Fruit fly (Drosophila melanogaster) whole organism, embryonic: ENCODE results near the gene CG2685.

ENCODE experiments used
- CG10274 ChIP-seq: fragments of 200-800 bp; sonication (Bioruptor generic); optimal IDR thresholded peaks from 3 replicates; lab custom pipeline; 2017; ENCODE audit warnings: missing biosample characterization, mild to moderate bottlenecking, missing genetic modification characterization
- CG11456 ChIP-seq: fragments of 200-800 bp; sonication (Bioruptor generic); IDR thresholded peaks from 3 replicates; pipeline ENCODE4 v1.3.6; 2022; ENCODE audit warnings: missing biosample characterization, missing genetic modification characterization
- CG12299 ChIP-seq: fragments of 200-800 bp; sonication (Bioruptor generic); optimal IDR thresholded peaks from 2 replicates; lab custom pipeline; 2018; ENCODE audit warnings: missing biosample characterization, mild to moderate bottlenecking, missing genetic modification characterization
- CG13287 ChIP-seq: fragments of 200-800 bp; sonication (Bioruptor generic); IDR thresholded peaks from 2 replicates; pipeline ENCODE4 v1.3.6; 2022; ENCODE audit warnings: missing biosample characterization, missing genetic modification characterization; ENCODE audit not compliant: partially characterized antibody
- CG13624 ChIP-seq: fragments of 200-800 bp; sonication (Bioruptor generic); optimal IDR thresholded peaks from 2 replicates; lab custom pipeline; 2016; ENCODE audit warnings: missing biosample characterization, missing genetic modification characterization
- CG14667 ChIP-seq: fragments of 200-800 bp; sonication (Bioruptor generic); IDR thresholded peaks from 2 replicates; pipeline ENCODE4 v1.3.6; 2022; ENCODE audit warnings: missing biosample characterization, missing genetic modification characterization
- CG15601 ChIP-seq: fragments of 200-800 bp; sonication (Bioruptor generic); optimal IDR thresholded peaks from 3 replicates; lab custom pipeline; 2019; ENCODE audit warnings: missing biosample characterization, mild to moderate bottlenecking, missing genetic modification characterization, moderate library complexity
- CG15696 ChIP-seq: fragments of 200-800 bp; sonication (Bioruptor generic); optimal IDR thresholded peaks from 2 replicates; lab custom pipeline; 2019; ENCODE audit warnings: missing biosample characterization, mild to moderate bottlenecking, missing genetic modification characterization, moderate library complexity
- CG1603 ChIP-seq: fragments of 200-800 bp; sonication (Bioruptor generic); optimal IDR thresholded peaks from 2 replicates; lab custom pipeline; 2019; ENCODE audit warnings: missing biosample characterization, mild to moderate bottlenecking, missing genetic modification characterization, moderate library complexity
- CG17385 ChIP-seq: fragments of 200-800 bp; sonication (Bioruptor generic); optimal IDR thresholded peaks from 3 replicates; lab custom pipeline; 2018; ENCODE audit warnings: missing biosample characterization, mild to moderate bottlenecking, missing genetic modification characterization
- CG17612 ChIP-seq: fragments of 200-800 bp; sonication (Bioruptor generic); IDR thresholded peaks from 2 replicates; pipeline ENCODE4 v1.3.6; 2022; ENCODE audit warnings: missing biosample characterization, missing genetic modification characterization
- CG2875 ChIP-seq: fragments of 200-800 bp; sonication (Bioruptor generic); optimal IDR thresholded peaks from 2 replicates; lab custom pipeline; 2017; ENCODE audit warnings: missing biosample characterization, mild to moderate bottlenecking, missing genetic modification characterization, missing genetic modification reagents
- CG31441 ChIP-seq: fragments of 200-800 bp; sonication (Bioruptor generic); IDR thresholded peaks from 2 replicates; pipeline ENCODE4 v1.3.6; 2022; ENCODE audit warnings: missing biosample characterization, missing genetic modification characterization
- CG3281 ChIP-seq: fragments of 200-800 bp; sonication (Bioruptor generic); optimal IDR thresholded peaks from 3 replicates; lab custom pipeline; 2017; ENCODE audit warnings: missing biosample characterization, mild to moderate bottlenecking, missing genetic modification characterization
- CG34224 ChIP-seq: fragments of 200-800 bp; sonication (Bioruptor generic); IDR thresholded peaks from 3 replicates; pipeline ENCODE4 v1.3.6; 2022; ENCODE audit warnings: missing biosample characterization, missing genetic modification characterization; ENCODE audit not compliant: partially characterized antibody
- CG34422 ChIP-seq: fragments of 200-800 bp; sonication (Bioruptor generic); IDR thresholded peaks from 3 replicates; pipeline ENCODE4 v1.3.6; 2022; ENCODE audit warnings: missing biosample characterization, missing genetic modification characterization
- CG4617 ChIP-seq: fragments of 200-800 bp; sonication (Bioruptor generic); optimal IDR thresholded peaks from 3 replicates; lab custom pipeline; 2016; ENCODE audit warnings: missing biosample characterization, missing genetic modification characterization, borderline replicate concordance
- CG5245 ChIP-seq: fragments of 200-800 bp; sonication (Bioruptor generic); optimal IDR thresholded peaks from 3 replicates; lab custom pipeline; 2016; ENCODE audit warnings: missing biosample characterization, missing genetic modification characterization
- CG5953 ChIP-seq: fragments of 200-800 bp; sonication (Bioruptor generic); IDR thresholded peaks from 2 replicates; pipeline ENCODE4 v1.3.6; 2022; ENCODE audit warnings: missing biosample characterization, missing genetic modification characterization
- CG6791 ChIP-seq: fragments of 200-800 bp; sonication (Bioruptor generic); IDR thresholded peaks from 3 replicates; pipeline ENCODE4 v1.3.6; 2022; ENCODE audit warnings: missing biosample characterization, missing genetic modification characterization; ENCODE audit not compliant: partially characterized antibody
- CG7556 ChIP-seq: fragments of 200-800 bp; sonication (Bioruptor generic); optimal IDR thresholded peaks from 2 replicates; lab custom pipeline; 2017; ENCODE audit warnings: missing biosample characterization, mild to moderate bottlenecking, missing genetic modification characterization
- CG8089 ChIP-seq: fragments of 200-800 bp; sonication (Bioruptor generic); optimal IDR thresholded peaks from 3 replicates; lab custom pipeline; 2016; ENCODE audit warnings: missing biosample characterization, missing genetic modification characterization
- CG8944 ChIP-seq: fragments of 200-800 bp; sonication (Bioruptor generic); optimal IDR thresholded peaks from 3 replicates; lab custom pipeline; 2016; ENCODE audit warnings: missing biosample characterization, missing genetic modification characterization
- CG9797 ChIP-seq: fragments of 200-800 bp; sonication (Bioruptor generic); optimal IDR thresholded peaks from 3 replicates; lab custom pipeline; 2018; ENCODE audit warnings: missing biosample characterization, mild to moderate bottlenecking, missing genetic modification characterization
- CG9932 ChIP-seq: fragments of 200-800 bp; sonication (Bioruptor generic); IDR thresholded peaks from 2 replicates; pipeline ENCODE4 v1.3.6; 2022; ENCODE audit warnings: missing biosample characterization, missing genetic modification characterization
- Dll ChIP-seq: fragments of 200-800 bp; sonication (Bioruptor generic); IDR thresholded peaks from 4 replicates; pipeline ENCODE4 v1.3.6; 2022; ENCODE audit warnings: missing biosample characterization, missing genetic modification characterization; ENCODE audit not compliant: partially characterized antibody
- Gug ChIP-seq: fragments of 200-800 bp; sonication (Bioruptor generic); IDR thresholded peaks from 4 replicates; pipeline ENCODE4 v1.3.6; 2022; ENCODE audit warnings: missing biosample characterization, missing genetic modification characterization
- MBD-R2 ChIP-seq: fragments of 200-800 bp; sonication (Bioruptor generic); IDR thresholded peaks from 2 replicates; pipeline ENCODE4 v1.3.6; 2022; ENCODE audit warnings: missing biosample characterization, missing genetic modification characterization
- Mad ChIP-seq: fragments of 200-800 bp; sonication (Bioruptor generic); optimal IDR thresholded peaks from 2 replicates; lab custom pipeline; 2016; ENCODE audit warnings: missing biosample characterization, missing genetic modification characterization
- Neu2 ChIP-seq: fragments of 200-800 bp; sonication (Bioruptor generic); optimal IDR thresholded peaks from 3 replicates; lab custom pipeline; 2016; ENCODE audit warnings: missing biosample characterization, missing genetic modification characterization, borderline replicate concordance
- Nf-YB ChIP-seq: fragments of 200-800 bp; sonication (Bioruptor generic); optimal IDR thresholded peaks from 3 replicates; lab custom pipeline; 2019; ENCODE audit warnings: missing biosample characterization, mild to moderate bottlenecking, missing genetic modification characterization, moderate library complexity
- Side ChIP-seq: fragments of 200-800 bp; sonication (Bioruptor generic); optimal IDR thresholded peaks from 2 replicates; lab custom pipeline; 2016; ENCODE audit warnings: missing biosample characterization, missing genetic modification characterization
- Xrp1 ChIP-seq: fragments of 200-800 bp; sonication (Bioruptor generic); IDR thresholded peaks from 2 replicates; pipeline ENCODE4 v1.3.6; 2022; ENCODE audit warnings: missing biosample characterization, missing genetic modification characterization
- bbx ChIP-seq: fragments of 200-800 bp; sonication (Bioruptor generic); IDR thresholded peaks from 2 replicates; pipeline ENCODE4 v1.3.6; 2022; ENCODE audit warnings: missing biosample characterization, missing genetic modification characterization; ENCODE audit not compliant: partially characterized antibody
- bcd ChIP-seq: fragments of 200-800 bp; sonication (Bioruptor generic); optimal IDR thresholded peaks from 2 replicates; lab custom pipeline; 2017; ENCODE audit warnings: missing biosample characterization, mild to moderate bottlenecking, missing genetic modification characterization
- ci ChIP-seq: fragments of 200-800 bp; sonication (Bioruptor generic); IDR thresholded peaks from 3 replicates; pipeline ENCODE4 v1.3.6; 2022; ENCODE audit warnings: missing biosample characterization, missing genetic modification characterization
- crc ChIP-seq: fragments of 200-800 bp; sonication (Bioruptor generic); optimal IDR thresholded peaks from 2 replicates; lab custom pipeline; 2016; ENCODE audit warnings: missing biosample characterization, missing genetic modification characterization
- gfzf ChIP-seq: fragments of 200-800 bp; sonication (Bioruptor generic); optimal IDR thresholded peaks from 2 replicates; lab custom pipeline; 2016; ENCODE audit warnings: missing biosample characterization, mild to moderate bottlenecking, missing genetic modification characterization, moderate library complexity
- hth ChIP-seq: fragments of >200 bp; optimal IDR thresholded peaks from 2 replicates; lab custom pipeline; 2017; ENCODE audit warnings: inconsistent platforms
- lmd ChIP-seq: fragments of 200-800 bp; sonication (Bioruptor generic); IDR thresholded peaks from 2 replicates; pipeline ENCODE4 v1.3.6; 2022; ENCODE audit warnings: missing biosample characterization, missing genetic modification characterization
- org-1 ChIP-seq: fragments of 200-800 bp; sonication (Bioruptor generic); optimal IDR thresholded peaks from 2 replicates; lab custom pipeline; 2017; ENCODE audit warnings: missing biosample characterization, missing genetic modification characterization
- peb ChIP-seq: fragments of 200-800 bp; sonication (Bioruptor generic); IDR thresholded peaks from 2 replicates; pipeline ENCODE4 v1.3.6; 2022; ENCODE audit warnings: missing biosample characterization, missing genetic modification characterization
- pfk ChIP-seq: fragments of 200-800 bp; sonication (Bioruptor generic); optimal IDR thresholded peaks from 2 replicates; lab custom pipeline; 2018; ENCODE audit warnings: missing biosample characterization, mild to moderate bottlenecking, missing genetic modification characterization, moderate library complexity
- ro ChIP-seq: fragments of 200-800 bp; sonication (Bioruptor generic); IDR thresholded peaks from 2 replicates; pipeline ENCODE4 v1.3.6; 2022; ENCODE audit warnings: missing biosample characterization, missing genetic modification characterization
- ssp ChIP-seq: fragments of 200-800 bp; sonication (Bioruptor generic); IDR thresholded peaks from 2 replicates; pipeline ENCODE4 v1.3.6; 2022; ENCODE audit warnings: missing biosample characterization, missing genetic modification characterization
- stwl ChIP-seq: fragments of 200-800 bp; sonication (Bioruptor generic); optimal IDR thresholded peaks from 3 replicates; lab custom pipeline; 2018; ENCODE audit warnings: missing biosample characterization, mild to moderate bottlenecking, missing genetic modification characterization, moderate library complexity
- ttk ChIP-seq: fragments of 200-800 bp; sonication (Bioruptor generic); IDR thresholded peaks from 2 replicates; pipeline ENCODE4 v2.1.2; 2022; ENCODE audit warnings: missing biosample characterization, missing genetic modification characterization
- unc-4 ChIP-seq: fragments of 200-800 bp; sonication (Bioruptor generic); IDR thresholded peaks from 2 replicates; pipeline ENCODE4 v1.3.6; 2022; ENCODE audit warnings: missing biosample characterization, missing genetic modification characterization; ENCODE audit not compliant: partially characterized antibody
- vnd ChIP-seq: fragments of 200-800 bp; sonication (Bioruptor generic); IDR thresholded peaks from 3 replicates; pipeline ENCODE4 v1.3.6; 2022; ENCODE audit warnings: missing biosample characterization, missing genetic modification characterization; ENCODE audit not compliant: partially characterized antibody
- vvl ChIP-seq: fragments of 200-800 bp; sonication (Bioruptor generic); IDR thresholded peaks from 2 replicates; pipeline ENCODE4 v1.3.6; 2022; ENCODE audit warnings: missing biosample characterization, missing genetic modification characterization

CG2685 gene

dm6 chrX:2720122-2720521, 6.4 kb upstream of the CG2685 start, which contains the start of gene CG2701 (continued):
- TF ChIP-seq ci (GFP tag; lab: Robert Waterston, UW) (0 out of 3 replicates have a peak, but pooled peaks have one; percentile 17), Xrp1 (GFP tag; lab: Robert Waterston, UW) (peak; percentile 17; the same call in 1 of the 2 replicates), bbx (peak; percentile 79), Nf-YB (no peak), bcd (GFP tag; lab: Kevin White, UChicago) (no peak), Dll (GFP tag; lab: Robert Waterston, UW) (peak; percentile 71), peb (GFP tag; lab: Robert Waterston, UW) (no peak), CG13287 (peak; percentile 80), Gug (GFP tag; lab: Robert Waterston, UW) (peak; percentile 13; the same call in 1 of the 4 replicates), CG6791 (GFP tag; lab: Robert Waterston, UW) (peak; percentile 81), CG34422 (GFP tag; lab: Robert Waterston, UW) (no peak), CG34224 (GFP tag; lab: Robert Waterston, UW) (peak; percentile 75), CG4617 (GFP tag; lab: Kevin White, UChicago) (peak; percentile 78), vnd (GFP tag; lab: Robert Waterston, UW) (peak; percentile 54; the same call in 2 of the 3 replicates), CG17612 (no peak)

- TF ChIP-seq stwl (tag; lab: Kevin White, UChicago) (peak; percentile 24), ttk (GFP tag; lab: Robert Waterston, UW) (no peak), CG15696 (no peak), CG15601 (tag; lab: Kevin White, UChicago) (no peak), Mad (GFP tag; lab: Kevin White, UChicago) (no peak), lmd (GFP tag; lab: Robert Waterston, UW) (peak; percentile 19; the same call in 1 of the 2 replicates), unc-4 (peak; percentile 43; the same call in 1 of the 2 replicates), CG1603 (tag; lab: Kevin White, UChicago) (peak; percentile 2), CG7556 (GFP tag; lab: Kevin White, UChicago) (no peak), CG9932 (GFP tag; lab: Robert Waterston, UW) (0 out of 2 replicates have a peak, but pooled peaks have one; percentile 7), MBD-R2 (GFP tag; lab: Robert Waterston, UW) (peak; percentile 54), gfzf (GFP tag; lab: Kevin White, UChicago) (peak; percentile 17), crc (GFP tag; lab: Kevin White, UChicago) (no peak), CG31441 (no peak), CG12299 (tag; lab: Kevin White, UChicago) (no peak), CG2875 (no peak), CG8944 (GFP tag; lab: Kevin White, UChicago) (no peak), CG11456 (GFP tag; lab: Robert Waterston, UW) (no peak), vvl (GFP tag; lab: Robert Waterston, UW) (0 out of 2 replicates have a peak, but pooled peaks have one; percentile 15), ssp (GFP tag; lab: Robert Waterston, UW) (0 out of 2 replicates have a peak, but pooled peaks have one; percentile 8), CG3281 (GFP tag; lab: Kevin White, UChicago) (no peak), CG17385 (GFP tag; lab: Kevin White, UChicago) (no peak), ro (GFP tag; lab: Robert Waterston, UW) (no peak), org-1 (GFP tag; lab: Kevin White, UChicago) (no peak), CG13624 (GFP tag; lab: Kevin White, UChicago) (no peak), CG10274 (no peak), hth (no peak), pfk (no peak), CG8089 (GFP tag; lab: Kevin White, UChicago) (no peak), CG5245 (GFP tag; lab: Kevin White, UChicago) (no peak), CG14667 (no peak), CG9797 (GFP tag; lab: Kevin White, UChicago) (no peak), Neu2 (no peak), Side (no peak), CG5953 (no peak)
Observed at dm6 chrX:2714730-2715129, 970 bp upstream of the CG2685 start.
